Worm (Caenorhabditis elegans): Measurements from ENCODE around the gene Y14H12B.1.

DNA sequence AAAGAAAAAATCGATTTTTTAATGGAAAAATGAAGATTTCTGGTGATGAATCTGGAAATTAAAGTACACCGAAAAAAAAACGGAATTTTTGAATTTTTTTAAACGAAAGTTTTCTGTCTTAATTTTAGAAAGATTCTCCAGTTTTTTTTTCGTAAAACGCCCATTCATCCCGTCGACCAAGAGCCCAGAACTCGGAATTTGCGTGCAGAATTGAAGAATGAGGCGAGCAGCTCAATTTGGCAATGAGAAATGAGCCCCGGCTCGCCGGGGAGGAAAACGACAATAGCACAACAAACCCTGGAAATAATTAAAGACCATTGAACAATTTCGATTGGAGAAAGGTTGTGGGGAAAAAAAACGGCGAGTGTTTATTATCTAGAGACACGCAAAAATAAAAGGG lies 2.4 kb upstream of the Y14H12B.1 start:
- TF ChIP-seq attf-5 (GFP tag; optimal IDR thresholded peaks at IDR 0.05) (no peak), somi-1 (GFP tag; optimal IDR thresholded peaks at IDR 0.05) (no peak), unc-62 (GFP tag; optimal IDR thresholded peaks at IDR 0.05) (no peak), ceh-79 (tag; optimal IDR thresholded peaks at IDR 0.05) (no peak), Y53F4B.3 (GFP tag; IDR thresholded peaks at IDR 0.05) (no peak), ekl-4 (GFP tag; IDR thresholded peaks at IDR 0.05) (peak; percentile 86), him-1 (tag; optimal IDR thresholded peaks at IDR 0.05) (no peak), zfh-2 (GFP tag; conservative IDR thresholded peaks at IDR 0.05) (no peak), egrh-3 (GFP tag; IDR thresholded peaks at IDR 0.05) (no peak), bed-1 (GFP tag; IDR thresholded peaks at IDR 0.05) (0 out of 2 replicates have a peak, but pooled peaks have one; percentile 72), ztf-3 (GFP tag; optimal IDR thresholded peaks at IDR 0.05) (no peak)

All from whole organism, young adult.